Fruit fly (Drosophila melanogaster) Kc167 (cell line): Measurements from ENCODE around the gene CG1971.

Source experiments
- Myc ChIP-seq: fragments of >200 bp; optimal IDR thresholded peaks from 2 replicates; lab custom pipeline; 2017; ENCODE audit warnings: missing external identifiers
- Sin3A ChIP-seq: fragments of >200 bp; optimal IDR thresholded peaks from 2 replicates; lab custom pipeline; 2018; ENCODE audit warnings: missing external identifiers
- h ChIP-seq: fragments of >200 bp; optimal IDR thresholded peaks from 3 replicates; lab custom pipeline; 2018; ENCODE audit warnings: missing external identifiers
- insv ChIP-seq: fragments of >200 bp; optimal IDR thresholded peaks from 3 replicates; lab custom pipeline; 2018; ENCODE audit warnings: missing external identifiers
- psq ChIP-seq: fragments of >200 bp; optimal IDR thresholded peaks from 2 replicates; lab custom pipeline; 2017; ENCODE audit warnings: missing external identifiers
- ttk ChIP-seq: sonication (Bioruptor generic); optimal IDR thresholded peaks from 2 replicates; lab custom pipeline; 2017; ENCODE audit warnings: missing external identifiers

dm6 chr3R:31761529-31762009, 43.7 kb upstream of the CG1971 start, which contains the start of gene Smvt:
- TF ChIP-seq psq (lab: Kevin White, UChicago) (no peak), h (no peak), Sin3A (lab: Kevin White, UChicago) (no peak), ttk (lab: Kevin White, UChicago) (no peak), Myc (no peak), insv (lab: Kevin White, UChicago) (no peak)
